3 worm cellular contexts compared by ENCODE assay signal in the genomic region with DNA sequence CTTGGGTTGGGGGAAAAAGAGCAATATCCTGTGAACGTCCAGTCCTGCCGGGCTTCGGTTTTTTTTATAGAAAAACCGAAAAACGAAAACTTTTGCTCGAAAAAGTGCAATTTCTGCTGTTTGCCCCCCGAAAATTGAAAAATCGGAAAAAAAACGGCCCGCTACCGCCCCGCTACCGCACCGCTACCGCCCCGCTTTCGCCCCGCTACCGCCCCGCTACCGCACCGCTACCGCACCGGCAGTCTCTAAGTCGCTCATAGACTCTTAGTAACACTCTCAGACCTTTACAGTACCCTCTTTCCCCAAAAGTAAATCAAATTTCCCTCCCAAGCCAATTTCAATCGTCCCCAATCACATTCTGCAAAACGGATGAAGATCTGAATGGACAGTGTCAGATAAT.
TF ChIP-seq lines count a peak whose summit lies in the region.

No protein-coding gene starts in this region.

TF ChIP-seq in whole organism, L4 larva, 104 proteins besides CTCF, POLR2A, EP300 and RAD21:
- TF ChIP-seq D1046.2 (GFP tag; IDR thresholded peaks at IDR 0.05; lab: Robert Waterston, UW) (no peak), set-16 (GFP tag; IDR thresholded peaks at IDR 0.05; lab: Robert Waterston, UW) (peak; percentile 70), mep-1 (tag; optimal IDR thresholded peaks at IDR 0.05; lab: Kevin White, UChicago) (no peak), lin-1 (GFP tag; IDR thresholded peaks at IDR 0.05; lab: Robert Waterston, UW) (no peak), nhr-42 (GFP tag; IDR thresholded peaks at IDR 0.05; lab: Robert Waterston, UW) (no peak), aha-1 (tag; lab: Kevin White, UChicago) (peak; percentile 28)

TF ChIP-seq in whole organism, midembryonic, 9 proteins besides CTCF, POLR2A, EP300 and RAD21:
- TF ChIP-seq ztf-29 (GFP tag; IDR thresholded peaks at IDR 0.05; lab: Robert Waterston, UW): no peak
- TF ChIP-seq tab-1 (GFP tag; IDR thresholded peaks at IDR 0.05; lab: Robert Waterston, UW): 0 out of 2 replicates have a peak, but pooled peaks have one; percentile 31
- no peak for TF ChIP-seq ztf-23 (GFP tag; IDR thresholded peaks at IDR 0.05; lab: Robert Waterston, UW)

TF ChIP-seq in whole organism, young adult, 124 proteins besides CTCF, POLR2A, EP300 and RAD21:
- TF ChIP-seq egrh-3 (GFP tag; IDR thresholded peaks at IDR 0.05; lab: Robert Waterston, UW): peak; percentile 50; the same call in 1 of the 2 replicates
- no peak for TF ChIP-seq madf-8 (GFP tag; conservative IDR thresholded peaks at IDR 0.05; lab: Robert Waterston, UW)
- peak; percentile 79 for TF ChIP-seq zfh-2 (GFP tag; conservative IDR thresholded peaks at IDR 0.05; lab: Robert Waterston, UW)
